Worm (Caenorhabditis elegans) whole organism, L4 larva: ENCODE results near the gene irld-27.

Experiments
- F26F4.8 ChIP-seq: fragments of 200-800 bp; sonication (Bioruptor generic); conservative IDR thresholded peaks from 2 replicates; pipeline ENCODE4 v1.3.6; 2022; ENCODE audit warnings: missing genetic modification characterization, missing compliant biosample characterization
- F37D6.2 ChIP-seq: sonication (generic microtip); optimal IDR thresholded peaks from 2 replicates; lab custom pipeline; 2016; ENCODE audit warnings: mild to moderate bottlenecking, missing genetic modification characterization, missing compliant biosample characterization
- F44E2.7 ChIP-seq: fragments of 200-800 bp; sonication (Bioruptor generic); IDR thresholded peaks from 2 replicates; pipeline ENCODE4 v2.1.2; 2022; ENCODE audit warnings: missing genetic modification characterization, missing compliant biosample characterization
- F49E8.2 ChIP-seq: sonication (generic microtip); optimal IDR thresholded peaks from 2 replicates; lab custom pipeline; 2016; ENCODE audit warnings: missing compliant biosample characterization, mild to moderate bottlenecking, missing genetic modification characterization, borderline replicate concordance
- ZK546.5 ChIP-seq, 2 experiments: sonication (generic microtip); optimal IDR thresholded peaks; 2 replicates each; lab custom pipeline; 2017; ENCODE audit warnings: missing biosample characterization in 2 of 2, missing genetic modification characterization in 2 of 2
- aha-1 ChIP-seq: fragments of 150-350 bp; peaks from one replicate; lab custom pipeline; 2014; ENCODE audit warnings: missing biosample characterization, missing genetic modification characterization
- aly-2 ChIP-seq: sonication (generic microtip); optimal IDR thresholded peaks from 2 replicates; lab custom pipeline; 2018; ENCODE audit warnings: missing biosample characterization, missing genetic modification characterization
- ceh-44 ChIP-seq: fragments of 200-800 bp; sonication (Bioruptor generic); IDR thresholded peaks from 2 replicates; pipeline ENCODE4 v1.3.6; 2022; ENCODE audit warnings: missing genetic modification reagents, missing genetic modification characterization, missing compliant biosample characterization
- ces-1 ChIP-seq: fragments of 150-350 bp; sonication (generic microtip); optimal IDR thresholded peaks from 4 replicates; lab custom pipeline; 2014; ENCODE audit warnings: missing biosample characterization, missing genetic modification reagents, missing genetic modification characterization
- ctbp-1 ChIP-seq: fragments of 200-800 bp; sonication (Bioruptor generic); IDR thresholded peaks from 2 replicates; pipeline ENCODE4 v1.3.6; 2022; ENCODE audit warnings: missing genetic modification reagents, missing genetic modification characterization, missing compliant biosample characterization
- daf-12 ChIP-seq: fragments of 150-350 bp; optimal IDR thresholded peaks from 2 replicates; lab custom pipeline; 2014; ENCODE audit warnings: missing biosample characterization, missing genetic modification reagents, missing genetic modification characterization
- daf-16 ChIP-seq, 3 experiments: sonication (generic microtip); optimal IDR thresholded peaks; 2 replicates each; lab custom pipeline; 2016 to 2017; ENCODE audit warnings: missing genetic modification characterization in 3 of 3, missing genetic modification reagents in 3 of 3, mild to moderate bottlenecking in 2 of 3, missing compliant biosample characterization in 2 of 3, missing biosample characterization in 1 of 3, moderate library complexity in 1 of 3
- dmd-6 ChIP-seq: fragments of 200-800 bp; sonication (Bioruptor generic); IDR thresholded peaks from 2 replicates; pipeline ENCODE4 v1.3.6; 2022; ENCODE audit warnings: missing genetic modification reagents, missing genetic modification characterization, missing compliant biosample characterization
- dmd-8 ChIP-seq: fragments of 200-800 bp; sonication (Bioruptor generic); IDR thresholded peaks from 2 replicates; pipeline ENCODE4 v1.3.6; 2022; ENCODE audit warnings: missing genetic modification characterization, missing compliant biosample characterization
- dmd-9 ChIP-seq: fragments of 200-800 bp; sonication (Bioruptor generic); IDR thresholded peaks from 2 replicates; pipeline ENCODE4 v1.3.6; 2022; ENCODE audit warnings: missing genetic modification reagents, missing genetic modification characterization, missing compliant biosample characterization
- duxl-1 ChIP-seq: sonication (generic microtip); optimal IDR thresholded peaks from 2 replicates; lab custom pipeline; 2016; ENCODE audit warnings: mild to moderate bottlenecking, missing genetic modification characterization, moderate library complexity, missing compliant biosample characterization; ENCODE audit not compliant: poor library complexity
- dve-1 ChIP-seq: sonication (generic microtip); optimal IDR thresholded peaks from 2 replicates; lab custom pipeline; 2017; ENCODE audit warnings: antibody characterized with exemption, mild to moderate bottlenecking, missing genetic modification characterization, missing compliant biosample characterization; ENCODE audit not compliant: insufficient read depth
- egl-27 ChIP-seq: sonication (generic microtip); optimal IDR thresholded peaks from 3 replicates; lab custom pipeline; 2017; ENCODE audit warnings: missing biosample characterization, missing genetic modification reagents, missing genetic modification characterization
- fkh-10 ChIP-seq: fragments of 150-350 bp; optimal IDR thresholded peaks from 2 replicates; lab custom pipeline; 2014; ENCODE audit warnings: missing biosample characterization, missing genetic modification reagents, missing genetic modification characterization
- fos-1 ChIP-seq: fragments of 150-350 bp; optimal IDR thresholded peaks from 2 replicates; lab custom pipeline; 2014; ENCODE audit warnings: missing biosample characterization, missing genetic modification characterization
- gei-8 ChIP-seq: fragments of 200-800 bp; sonication (Bioruptor generic); optimal IDR thresholded peaks from 2 replicates; lab custom pipeline; 2018; ENCODE audit warnings: mild to moderate bottlenecking, missing genetic modification characterization, missing compliant biosample characterization
- hif-1 ChIP-seq, 2 experiments: sonication (generic microtip); optimal IDR thresholded peaks; 2 replicates each; lab custom pipeline; 2016 to 2017; ENCODE audit warnings: missing compliant biosample characterization in 2 of 2, missing genetic modification characterization in 2 of 2, missing genetic modification reagents in 2 of 2, missing genotype in 2 of 2, mild to moderate bottlenecking in 1 of 2
- hlh-30 ChIP-seq: sonication (generic microtip); optimal IDR thresholded peaks from 2 replicates; lab custom pipeline; 2017; ENCODE audit warnings: antibody characterized with exemption, mild to moderate bottlenecking, missing genetic modification characterization, missing compliant biosample characterization; ENCODE audit not compliant: insufficient read depth
- hmg-1.1 ChIP-seq: fragments of 200-800 bp; sonication (Bioruptor generic); IDR thresholded peaks from 2 replicates; pipeline ENCODE4 v1.3.6; 2022; ENCODE audit warnings: missing genetic modification reagents, missing genetic modification characterization, missing compliant biosample characterization
- lim-7 ChIP-seq: fragments of 200-800 bp; sonication (Bioruptor generic); IDR thresholded peaks from 2 replicates; pipeline ENCODE4 v1.3.6; 2022; ENCODE audit warnings: missing genetic modification characterization, missing compliant biosample characterization
- lin-15B ChIP-seq: fragments of 150-350 bp; sonication (generic microtip); optimal IDR thresholded peaks from 3 replicates; lab custom pipeline; 2014; ENCODE audit warnings: missing biosample characterization, missing genetic modification characterization
- lin-38 ChIP-seq: fragments of 200-800 bp; sonication (Bioruptor generic); IDR thresholded peaks from 2 replicates; pipeline ENCODE4 v1.3.6; 2022; ENCODE audit warnings: missing genetic modification reagents, missing genetic modification characterization, missing compliant biosample characterization
- mep-1 ChIP-seq: fragments of 150-350 bp; sonication (generic microtip); optimal IDR thresholded peaks from 3 replicates; lab custom pipeline; 2014; ENCODE audit warnings: missing biosample characterization, missing genetic modification characterization
- mes-2 ChIP-seq: sonication (generic microtip); optimal IDR thresholded peaks from 2 replicates; lab custom pipeline; 2016; ENCODE audit warnings: missing genotype, mild to moderate bottlenecking, missing genetic modification characterization, missing compliant biosample characterization; ENCODE audit not compliant: poor library complexity, severe bottlenecking
- mxl-3 ChIP-seq: fragments of 200-800 bp; sonication (Bioruptor generic); optimal IDR thresholded peaks from 2 replicates; lab custom pipeline; 2018; ENCODE audit warnings: mild to moderate bottlenecking, missing genetic modification characterization, missing compliant biosample characterization
- nhr-102 ChIP-seq: sonication (generic microtip); optimal IDR thresholded peaks from 2 replicates; lab custom pipeline; 2016; ENCODE audit warnings: mild to moderate bottlenecking, missing genetic modification characterization, moderate library complexity, missing compliant biosample characterization
- nhr-237 ChIP-seq: sonication (generic microtip); optimal IDR thresholded peaks from 2 replicates; lab custom pipeline; 2017; ENCODE audit warnings: missing biosample characterization, missing genetic modification characterization
- nhr-25 ChIP-seq: sonication (generic microtip); optimal IDR thresholded peaks from 2 replicates; lab custom pipeline; 2017; ENCODE audit warnings: missing genetic modification characterization, mild to moderate bottlenecking, missing compliant biosample characterization, antibody characterized with exemption, moderate library complexity, borderline replicate concordance; ENCODE audit not compliant: insufficient read depth
- nhr-28 ChIP-seq: fragments of 150-350 bp; optimal IDR thresholded peaks from 2 replicates; lab custom pipeline; 2014; ENCODE audit warnings: missing biosample characterization, missing genetic modification characterization
- nhr-41 ChIP-seq: fragments of 200-800 bp; sonication (Bioruptor generic); IDR thresholded peaks from 2 replicates; pipeline ENCODE4 v1.3.6; 2022; ENCODE audit warnings: missing genetic modification reagents, missing genetic modification characterization, missing compliant biosample characterization
- nhr-76 ChIP-seq: fragments of 150-350 bp; optimal IDR thresholded peaks from 2 replicates; lab custom pipeline; 2014; ENCODE audit warnings: missing biosample characterization, missing genetic modification characterization
- pqm-1 ChIP-seq: sonication (generic microtip); optimal IDR thresholded peaks from 2 replicates; lab custom pipeline; 2017; ENCODE audit warnings: missing biosample characterization, missing genetic modification characterization
- saeg-2 ChIP-seq: fragments of 200-800 bp; sonication (Bioruptor generic); IDR thresholded peaks from 2 replicates; pipeline ENCODE4 v1.3.6; 2022; ENCODE audit warnings: missing genetic modification reagents, missing genetic modification characterization, missing compliant biosample characterization
- set-16 ChIP-seq: fragments of 200-800 bp; sonication (Bioruptor generic); IDR thresholded peaks from 2 replicates; pipeline ENCODE4 v1.3.6; 2022; ENCODE audit warnings: missing genetic modification reagents, missing genetic modification characterization, missing compliant biosample characterization
- skn-1 ChIP-seq: fragments of 150-350 bp; optimal IDR thresholded peaks from 2 replicates; lab custom pipeline; 2014; ENCODE audit warnings: missing biosample characterization, missing genetic modification characterization
- zag-1 ChIP-seq: fragments of 150-350 bp; optimal IDR thresholded peaks from 2 replicates; lab custom pipeline; 2014; ENCODE audit warnings: missing biosample characterization, missing genetic modification characterization
- zfp-2 ChIP-seq: sonication (generic microtip); optimal IDR thresholded peaks from 2 replicates; lab custom pipeline; 2016; ENCODE audit warnings: mild to moderate bottlenecking, missing genetic modification characterization, missing compliant biosample characterization
- ztf-11 ChIP-seq: fragments of 150-350 bp; optimal IDR thresholded peaks from 2 replicates; lab custom pipeline; 2014; ENCODE audit warnings: missing biosample characterization, missing genetic modification characterization

irld-27 gene

ce11 chrII:3309963-3310362 is 22.2 kb upstream of the irld-27 start:
- TF ChIP-seq dmd-6 (GFP tag; lab: Robert Waterston, UW) = peak; percentile 19; the same call in 1 of the 2 replicates

DNA sequence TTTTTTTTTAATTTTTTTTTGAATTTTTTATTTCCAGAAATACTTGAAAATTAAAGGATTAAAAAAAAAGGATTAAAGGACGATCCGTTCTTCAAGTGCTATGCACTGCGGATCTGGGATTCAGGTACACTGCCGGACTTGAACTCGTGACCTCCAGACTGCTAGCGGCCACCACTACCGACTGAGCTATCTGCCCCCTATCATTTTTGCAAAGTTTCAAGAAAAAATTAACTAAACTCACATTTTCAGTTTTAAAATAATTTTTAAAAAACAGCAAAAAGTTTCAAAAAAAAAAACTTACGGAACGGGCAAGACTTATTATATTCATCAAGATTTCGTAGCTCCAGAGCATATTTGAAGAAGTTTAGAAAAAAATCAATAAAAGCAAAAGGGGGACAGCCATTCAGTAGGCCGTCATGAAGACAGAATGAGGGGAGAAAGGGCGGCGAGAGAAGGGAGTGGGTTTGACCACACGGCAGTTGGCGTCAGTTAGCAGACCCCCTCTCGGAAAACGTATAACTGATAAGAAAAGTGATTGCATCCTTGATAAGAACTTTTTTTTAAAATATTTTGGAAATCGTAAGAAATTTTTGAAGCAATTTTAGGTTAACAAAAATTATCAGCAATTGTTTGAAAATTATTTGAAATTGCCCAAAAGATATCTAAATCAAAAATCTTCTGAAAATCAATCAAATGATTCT is 21.0 kb upstream of the irld-27 start:
- TF ChIP-seq lin-38 (GFP tag; lab: Robert Waterston, UW) (peak; percentile 40), dmd-6 (GFP tag; lab: Robert Waterston, UW) (peak; percentile 13; the same call in 1 of the 2 replicates), nhr-28 (tag; lab: Kevin White, UChicago) (peak; percentile 23), aly-2 (no peak), duxl-1 (peak; percentile 69), nhr-76 (tag; lab: Kevin White, UChicago) (no peak), ZK546.5 (tag; optimal IDR thresholded peaks at IDR 0.05; lab: Kevin White, UChicago) (no peak), daf-16 (GFP tag; optimal IDR thresholded peaks at IDR 0.05; lab: Kevin White, UChicago) (no peak), daf-16 (tag; optimal IDR thresholded peaks at IDR 0.05; lab: Kevin White, UChicago) (peak; percentile 11), lin-15B (tag; lab: Kevin White, UChicago) (no peak), pqm-1 (tag; lab: Kevin White, UChicago) (peak; percentile 56)

- TF ChIP-seq nhr-25 (no peak), skn-1 (no peak), fkh-10 (GFP tag; lab: Kevin White, UChicago) (no peak), gei-8 (GFP tag; lab: Kevin White, UChicago) (no peak), mxl-3 (GFP tag; lab: Kevin White, UChicago) (no peak)
Measured at ce11 chrII:3313442-3313841, 18.7 kb upstream of the irld-27 start, which contains the start of gene F39E9.6. Gene F39E9.6, minus strand, starts transcription at chrII:3313542.

ce11 chrII:3318839-3319238 is 13.3 kb upstream of the irld-27 start:
- TF ChIP-seq pqm-1 (tag; lab: Kevin White, UChicago) = peak; percentile 33
- no peak for TF ChIP-seq F37D6.2 (tag; lab: Kevin White, UChicago)
- TF ChIP-seq dmd-8 (GFP tag; lab: Robert Waterston, UW) = no peak
- no peak for TF ChIP-seq saeg-2 (GFP tag; lab: Robert Waterston, UW)
- no peak for TF ChIP-seq hif-1 (tag; optimal IDR thresholded peaks at IDR 0.05; lab: Kevin White, UChicago)
- no peak for TF ChIP-seq aha-1 (tag; lab: Kevin White, UChicago)
- no peak for TF ChIP-seq nhr-41 (GFP tag; lab: Robert Waterston, UW)
- TF ChIP-seq dmd-6 (GFP tag; lab: Robert Waterston, UW) = peak; percentile 73
- no peak for TF ChIP-seq mes-2 (tag; lab: Kevin White, UChicago)
- TF ChIP-seq F44E2.7 (GFP tag; lab: Robert Waterston, UW) = no peak
- TF ChIP-seq F26F4.8 (GFP tag; lab: Robert Waterston, UW) = no peak
- TF ChIP-seq zag-1 (tag; lab: Kevin White, UChicago) = no peak
- no peak for TF ChIP-seq hmg-1.1 (GFP tag; lab: Robert Waterston, UW)
- TF ChIP-seq daf-12 (tag; lab: Kevin White, UChicago) = no peak
- no peak for TF ChIP-seq ztf-11 (tag; lab: Kevin White, UChicago)
- no peak for TF ChIP-seq nhr-102 (tag; lab: Kevin White, UChicago)
- no peak for TF ChIP-seq ctbp-1
- no peak for TF ChIP-seq F49E8.2 (tag; lab: Kevin White, UChicago)
- TF ChIP-seq set-16 = no peak
- TF ChIP-seq nhr-28 (tag; lab: Kevin White, UChicago) = peak; percentile 68
- TF ChIP-seq hlh-30 = no peak
- peak; percentile 23 for TF ChIP-seq dve-1
- TF ChIP-seq zfp-2 (tag; lab: Kevin White, UChicago) = no peak
- TF ChIP-seq egl-27 (tag; lab: Kevin White, UChicago) = no peak
- no peak for TF ChIP-seq daf-16 (GFP tag; optimal IDR thresholded peaks at IDR 0.05; lab: Kevin White, UChicago)
- peak; percentile 20 for TF ChIP-seq daf-16 (tag; optimal IDR thresholded peaks at IDR 0.05; lab: Kevin White, UChicago)
- no peak for TF ChIP-seq ZK546.5 (tag; optimal IDR thresholded peaks at IDR 0.05; lab: Kevin White, UChicago)
- no peak for TF ChIP-seq mep-1 (tag; lab: Kevin White, UChicago)
- TF ChIP-seq nhr-237 = no peak
- no peak for TF ChIP-seq lim-7 (GFP tag; lab: Robert Waterston, UW)
- TF ChIP-seq fos-1 = no peak
- no peak for TF ChIP-seq ceh-44 (GFP tag; lab: Robert Waterston, UW)
- TF ChIP-seq dmd-9 (GFP tag; lab: Robert Waterston, UW) = no peak
- TF ChIP-seq ces-1 = no peak
